Fruit fly (Drosophila melanogaster): Measurements from ENCODE around the gene Nep7.

Nep7 gene

dm6 chr3R:27954533-27954932 is at the start of gene Nep7:
Gene Nep7, plus strand, starts transcription at chr3R:27954917.
- TF ChIP-seq CG17801 (GFP tag; optimal IDR thresholded peaks at IDR 0.05; ENCODE audit: partially characterized antibody) = no peak

DNA sequence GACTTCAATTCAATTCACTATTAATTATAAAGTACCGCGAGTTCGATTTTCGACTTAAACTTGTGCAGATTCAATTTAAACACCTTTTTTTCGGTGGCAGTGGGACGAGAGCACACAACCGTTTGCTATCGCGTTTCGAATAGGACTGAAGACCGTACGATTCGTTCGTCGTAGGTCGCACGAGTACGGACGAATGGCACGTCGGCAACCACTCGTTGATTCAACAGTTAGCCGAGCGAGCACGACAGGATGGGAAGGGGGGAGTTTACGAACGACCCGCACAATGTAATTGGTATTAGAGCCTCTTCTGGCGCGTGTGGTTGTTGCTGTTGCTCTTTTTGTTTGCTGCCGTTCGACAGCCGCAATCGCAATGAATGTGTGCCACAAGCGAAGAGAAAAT is 49.0 kb upstream of the Nep7 start, which contains the start of gene CG34353:
TSS of gene CG34353 (minus strand) at position 149 of the 400 bp plus-strand sequence.
- TF ChIP-seq CG17801 (GFP tag; optimal IDR thresholded peaks at IDR 0.05; ENCODE audit: partially characterized antibody) = no peak

dm6 chr3R:27912147-27912546 is 42.6 kb upstream of the Nep7 start, which contains the start of gene mil:
Gene mil, plus strand, starts transcription at chr3R:27912447.
- no peak for TF ChIP-seq CG17801 (GFP tag; optimal IDR thresholded peaks at IDR 0.05; ENCODE audit: partially characterized antibody)

- TF ChIP-seq CG17801 (GFP tag; optimal IDR thresholded peaks at IDR 0.05; ENCODE audit: partially characterized antibody) = no peak
Observed at dm6 chr3R:27916355-27917019, 38.2 kb upstream of the Nep7 start, which contains the start of the genes CG5003 and mRpS22. Gene CG5003, minus strand, starts transcription at chr3R:27916516. Gene mRpS22, plus strand, starts transcription at chr3R:27916908.

DNA sequence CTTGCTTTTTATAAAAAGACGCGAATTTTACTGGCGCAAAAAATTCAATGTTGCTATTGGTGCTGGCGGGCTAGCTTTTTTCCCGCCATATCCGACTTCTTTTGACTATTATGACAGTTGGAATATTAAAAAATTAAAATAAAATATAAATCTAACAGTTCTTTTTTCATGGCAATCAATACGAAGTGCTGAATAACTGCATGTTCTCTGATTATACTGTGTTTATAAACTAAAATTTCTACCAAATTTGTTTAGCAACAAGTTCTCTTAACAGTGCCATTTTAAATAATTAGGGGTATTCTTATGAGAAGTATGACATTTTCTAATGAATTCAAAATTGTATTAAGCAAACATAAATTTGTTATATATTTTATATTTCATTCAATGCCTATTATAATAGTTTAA is 35.3 kb upstream of the Nep7 start, which contains the start of gene Boh1:
TSS of gene Boh1 (minus strand) at position 76 of the 405 bp plus-strand sequence.
- peak; percentile 56 for TF ChIP-seq CG17801 (GFP tag; optimal IDR thresholded peaks at IDR 0.05; ENCODE audit: partially characterized antibody)

DNA sequence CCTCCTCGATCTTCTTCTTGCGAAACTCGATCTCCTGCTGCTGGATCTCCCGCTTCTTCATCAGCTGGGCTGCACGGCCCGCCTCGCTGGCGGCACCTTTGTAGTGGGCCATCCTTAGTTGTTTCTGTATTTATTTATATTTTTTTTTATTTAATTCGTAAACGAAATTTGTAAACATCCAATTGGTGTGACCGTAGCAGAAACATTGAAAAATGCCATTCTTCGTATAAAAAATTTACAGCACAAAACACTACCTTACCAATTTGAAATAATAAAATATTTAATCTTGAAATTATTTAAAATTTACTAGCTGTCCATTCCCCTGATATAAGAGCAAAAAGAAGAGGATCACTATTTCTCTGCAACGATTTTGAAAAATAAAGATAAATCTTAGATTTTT is 33.8 kb upstream of the Nep7 start, which contains the start of gene CG12259:
TSS of gene CG12259 (minus strand) at position 207 of the 400 bp plus-strand sequence.
- TF ChIP-seq CG17801 (GFP tag; optimal IDR thresholded peaks at IDR 0.05; ENCODE audit: partially characterized antibody) = no peak

dm6 chr3R:27921982-27922672 is 32.6 kb upstream of the Nep7 start, which contains the start of gene BCAS2:
Gene BCAS2, minus strand, starts transcription at chr3R:27922356.
- no peak for TF ChIP-seq CG17801 (GFP tag; optimal IDR thresholded peaks at IDR 0.05; ENCODE audit: partially characterized antibody)

dm6 chr3R:27922673-27923175 is 32.0 kb upstream of the Nep7 start, which contains the start of gene RpL4:
Gene RpL4, plus strand, starts transcription at chr3R:27922821.
- peak; percentile 44 for TF ChIP-seq CG17801 (GFP tag; optimal IDR thresholded peaks at IDR 0.05; ENCODE audit: partially characterized antibody)

dm6 chr3R:27925000-27925970 is 29.4 kb upstream of the Nep7 start, which contains the start of gene mino:
Gene mino, plus strand, starts transcription at chr3R:27925191.
- peak; percentile 49 for TF ChIP-seq CG17801 (GFP tag; optimal IDR thresholded peaks at IDR 0.05; ENCODE audit: partially characterized antibody)

- TF ChIP-seq CG17801 (GFP tag; optimal IDR thresholded peaks at IDR 0.05; ENCODE audit: partially characterized antibody) = no peak
Observed at dm6 chr3R:27925971-27926533, 28.7 kb upstream of the Nep7 start.

DNA sequence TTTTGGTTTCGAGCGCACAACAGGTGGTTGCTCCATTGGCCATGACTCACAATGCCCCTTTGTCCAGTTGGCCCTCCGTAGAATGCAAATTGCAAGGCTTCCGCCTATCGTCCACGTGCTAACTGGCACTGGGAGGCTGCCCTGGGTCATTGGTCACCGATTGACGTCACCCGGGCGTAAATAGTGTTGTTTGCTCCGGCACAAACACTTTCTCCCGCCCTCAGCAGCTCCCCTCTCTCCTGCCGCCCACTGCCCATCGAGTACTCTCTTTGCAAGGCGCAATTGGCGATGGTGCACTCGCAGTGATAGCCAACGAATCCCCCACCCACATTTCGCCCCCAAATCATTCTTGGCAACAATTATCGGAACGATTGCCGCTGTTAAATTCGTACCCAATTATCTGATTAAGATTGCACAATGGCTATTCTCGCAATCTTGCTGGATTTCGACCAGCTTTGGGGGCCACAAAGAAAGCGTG is 27.9 kb upstream of the Nep7 start:
- TF ChIP-seq CG17801 (GFP tag; optimal IDR thresholded peaks at IDR 0.05; ENCODE audit: partially characterized antibody) = no peak

DNA sequence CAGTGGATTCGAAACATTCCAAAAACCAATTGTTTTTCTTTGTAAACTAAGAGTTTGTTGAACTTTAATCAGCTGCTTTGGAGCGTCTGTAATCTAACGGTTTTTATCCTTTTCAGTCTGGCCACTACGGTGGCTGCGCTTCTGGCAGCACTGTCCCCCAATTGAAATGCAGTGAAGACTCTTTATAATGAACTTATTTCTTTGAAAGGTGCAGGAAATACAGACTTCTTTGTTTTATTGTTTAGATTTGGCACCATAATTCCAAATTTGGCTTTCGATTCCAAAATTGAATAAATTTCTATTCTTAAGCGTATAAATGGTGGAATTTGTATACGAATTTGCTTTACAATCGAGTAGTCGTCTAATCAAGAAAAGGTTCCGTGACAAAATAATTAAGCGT is 26.6 kb upstream of the Nep7 start, which contains the start of gene nenya:
TSS of gene nenya (minus strand) at position 35 of the 400 bp plus-strand sequence.
- TF ChIP-seq CG17801 (GFP tag; optimal IDR thresholded peaks at IDR 0.05; ENCODE audit: partially characterized antibody) = no peak

- TF ChIP-seq CG17801 (GFP tag; optimal IDR thresholded peaks at IDR 0.05; ENCODE audit: partially characterized antibody) = no peak
Observed at dm6 chr3R:27928984-27929924, 25.5 kb upstream of the Nep7 start.
